Fruit fly (Drosophila melanogaster): ENCODE data around the gene Cpr30F.
A peak's percentile ranks its signal among the peaks of the same experiment; 100 is the strongest.

DNA sequence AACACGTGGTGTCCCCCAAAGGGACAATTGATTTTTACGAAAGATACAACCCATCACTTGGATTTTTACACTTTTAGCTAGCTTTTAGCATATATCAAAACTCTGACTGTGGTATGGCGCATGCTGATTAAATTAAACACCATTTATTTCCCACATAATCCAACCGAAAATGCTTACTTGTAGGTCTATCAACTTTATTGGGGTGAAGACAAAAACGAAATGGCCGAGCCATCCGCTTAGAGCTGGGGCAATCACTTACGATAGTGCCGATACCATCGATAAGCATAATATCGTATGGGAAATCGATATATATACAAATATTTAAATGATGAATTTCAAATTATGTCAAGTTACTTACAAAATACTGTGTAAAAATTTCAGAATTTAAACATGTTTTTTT, 35.7 kb downstream of the Cpr30F start, which contains the start of gene RpS2:
- TF ChIP-seq CG4318 (GFP tag; optimal IDR thresholded peaks at IDR 0.05): no peak
- no peak for TF ChIP-seq net (GFP tag; optimal IDR thresholded peaks at IDR 0.05)
- TF ChIP-seq CG6163 (GFP tag; IDR thresholded peaks at IDR 0.05): no peak
- TF ChIP-seq cyc (GFP tag; optimal IDR thresholded peaks at IDR 0.05): peak; percentile 1
- TF ChIP-seq Blimp-1 (GFP tag; optimal IDR thresholded peaks at IDR 0.05): no peak
- TF ChIP-seq fkh (GFP tag; optimal IDR thresholded peaks at IDR 0.05): peak; percentile 22
- TF ChIP-seq spab (GFP tag; optimal IDR thresholded peaks at IDR 0.05): no peak

Data from whole organism, prepupa.